Worm (Caenorhabditis elegans): ENCODE data around the gene cgt-3.

ce11 chrII:5902139-5902538 is 9.0 kb upstream of the cgt-3 start:
- TF ChIP-seq snpc-4 (GFP tag; optimal IDR thresholded peaks at IDR 0.05) (no peak), snpc-4 (tag; optimal IDR thresholded peaks at IDR 0.05) (no peak), snpc-3.4 (tag; optimal IDR thresholded peaks at IDR 0.05) (no peak), F57A8.1 (GFP tag; optimal IDR thresholded peaks at IDR 0.05) (no peak), aptf-3 (GFP tag; IDR thresholded peaks at IDR 0.05) (no peak), chd-7 (tag; optimal IDR thresholded peaks at IDR 0.05) (no peak), ama-1 (optimal IDR thresholded peaks at IDR 0.05) (no peak), ama-1 (GFP tag; optimal IDR thresholded peaks at IDR 0.05) (no peak), lsy-27 (tag; optimal IDR thresholded peaks at IDR 0.05; ENCODE audit: borderline replicate concordance, insufficient read depth) (no peak), B0336.3 (GFP tag; IDR thresholded peaks at IDR 0.05) (no peak), unc-62 (GFP tag; optimal IDR thresholded peaks at IDR 0.05) (no peak), nhr-90 (tag; optimal IDR thresholded peaks at IDR 0.05) (no peak), hlh-26 (GFP tag; conservative IDR thresholded peaks at IDR 0.05) (no peak), lsl-1 (GFP tag; optimal IDR thresholded peaks at IDR 0.05) (no peak), efl-1 (GFP tag; optimal IDR thresholded peaks at IDR 0.05) (no peak), ceh-91 (GFP tag; IDR thresholded peaks at IDR 0.05) (no peak)
